Worm (Caenorhabditis elegans) whole organism, early embryonic: ENCODE data around the gene F58B4.2.

Experiments
- F13C5.2 ChIP-seq: sonication (generic microtip); optimal IDR thresholded peaks from 2 replicates; lab custom pipeline; 2017; ENCODE audit warnings: mild to moderate bottlenecking, missing genetic modification characterization, inconsistent platforms, missing compliant biosample characterization
- ama-1 ChIP-seq: fragments of 150-350 bp; optimal IDR thresholded peaks from 2 replicates; lab custom pipeline; 2014
- ceh-13 ChIP-seq: fragments of 200-800 bp; sonication (Bioruptor generic); optimal IDR thresholded peaks from 2 replicates; lab custom pipeline; 2018; ENCODE audit warnings: mild to moderate bottlenecking, missing genetic modification characterization, missing compliant biosample characterization
- ceh-36 ChIP-seq: sonication (generic microtip); optimal IDR thresholded peaks from 2 replicates; lab custom pipeline; 2016; ENCODE audit warnings: missing genetic modification characterization, inconsistent platforms, missing compliant biosample characterization
- ets-7 ChIP-seq: sonication (generic microtip); optimal IDR thresholded peaks from 2 replicates; lab custom pipeline; 2016; ENCODE audit warnings: missing genotype, missing genetic modification characterization, missing compliant biosample characterization
- flt-1 ChIP-seq: fragments of 200-800 bp; sonication (Bioruptor generic); IDR thresholded peaks from 2 replicates; pipeline ENCODE4 v1.3.6; 2022; ENCODE audit warnings: missing genetic modification characterization, missing compliant biosample characterization
- hmbx-1 ChIP-seq: sonication (generic microtip); optimal IDR thresholded peaks from 2 replicates; lab custom pipeline; 2016; ENCODE audit warnings: mild to moderate bottlenecking, missing genetic modification characterization, missing compliant biosample characterization
- hmg-4 ChIP-seq: fragments of 200-800 bp; sonication (Bioruptor generic); optimal IDR thresholded peaks from 2 replicates; lab custom pipeline; 2018; ENCODE audit warnings: mild to moderate bottlenecking, missing genetic modification characterization, missing compliant biosample characterization
- pes-1 ChIP-seq: fragments of 200-800 bp; sonication (Bioruptor generic); IDR thresholded peaks from 2 replicates; pipeline ENCODE4 v1.3.6; 2022; ENCODE audit warnings: missing genetic modification reagents, missing genetic modification characterization, missing compliant biosample characterization
- scrt-1 ChIP-seq: fragments of 200-800 bp; sonication (Bioruptor generic); IDR thresholded peaks from 2 replicates; pipeline ENCODE4 v1.3.6; 2022; ENCODE audit warnings: missing genetic modification characterization, missing compliant biosample characterization
- sea-1 ChIP-seq: fragments of 200-800 bp; sonication (Bioruptor generic); conservative IDR thresholded peaks from 2 replicates; pipeline ENCODE4 v1.3.6; 2022; ENCODE audit warnings: missing genetic modification characterization, missing compliant biosample characterization
- tbx-37 ChIP-seq: fragments of 200-800 bp; sonication (Bioruptor generic); conservative IDR thresholded peaks from 2 replicates; pipeline ENCODE4 v1.3.6; 2022; ENCODE audit warnings: missing genetic modification reagents, missing genetic modification characterization, missing compliant biosample characterization

- no peak for TF ChIP-seq ama-1 (lab: Kevin White, UChicago)
- TF ChIP-seq sea-1 (GFP tag; lab: Robert Waterston, UW): no peak
- no peak for TF ChIP-seq ceh-36 (tag; lab: Kevin White, UChicago)
- TF ChIP-seq ets-7 (tag; lab: Kevin White, UChicago): no peak
- no peak for TF ChIP-seq hmbx-1 (tag; lab: Kevin White, UChicago)
- no peak for TF ChIP-seq flt-1
- no peak for TF ChIP-seq tbx-37 (GFP tag; lab: Robert Waterston, UW)
- no peak for TF ChIP-seq pes-1 (GFP tag; lab: Robert Waterston, UW)
- no peak for TF ChIP-seq scrt-1 (GFP tag; lab: Robert Waterston, UW)
- TF ChIP-seq ceh-13 (GFP tag; lab: Kevin White, UChicago): no peak
- no peak for TF ChIP-seq F13C5.2
- no peak for TF ChIP-seq hmg-4 (GFP tag; lab: Kevin White, UChicago)
Measured at ce11 chrV:10947930-10948329, 29.7 kb upstream of the F58B4.2 start, which contains the start of gene F17C11.2.
